Worm (Caenorhabditis elegans) whole organism, mixed stage, embryonic: ENCODE data around the gene hsd-2.

Experiments used
- M03D4.4 ChIP-seq: sonication (generic microtip); optimal IDR thresholded peaks from 2 replicates; lab custom pipeline; 2017; ENCODE audit warnings: mild to moderate bottlenecking, missing genetic modification characterization, missing compliant biosample characterization
- bed-3 ChIP-seq: fragments of 200-800 bp; sonication (Bioruptor generic); optimal IDR thresholded peaks from 3 replicates; lab custom pipeline; 2018; ENCODE audit warnings: mild to moderate bottlenecking, missing genetic modification characterization, moderate library complexity, missing compliant biosample characterization
- blmp-1 ChIP-seq: fragments of 150-350 bp; optimal IDR thresholded peaks from 2 replicates; lab custom pipeline; 2014; ENCODE audit warnings: missing biosample characterization, missing genetic modification characterization
- ceh-39 ChIP-seq: fragments of 150-350 bp; optimal IDR thresholded peaks from 2 replicates; lab custom pipeline; 2014; ENCODE audit warnings: missing biosample characterization, missing genetic modification characterization
- ceh-43 ChIP-seq: fragments of 200-800 bp; sonication (Bioruptor generic); optimal IDR thresholded peaks from 2 replicates; lab custom pipeline; 2018; ENCODE audit warnings: mild to moderate bottlenecking, missing genetic modification characterization, moderate library complexity, missing compliant biosample characterization
- ceh-83 ChIP-seq: fragments of 200-800 bp; sonication (Bioruptor generic); optimal IDR thresholded peaks from 2 replicates; lab custom pipeline; 2018; ENCODE audit warnings: mild to moderate bottlenecking, missing genetic modification characterization, missing compliant biosample characterization
- ces-1 ChIP-seq: fragments of 150-350 bp; optimal IDR thresholded peaks from 2 replicates; lab custom pipeline; 2014; ENCODE audit warnings: missing biosample characterization, missing genetic modification reagents, missing genetic modification characterization
- cnd-1 ChIP-seq: fragments of 200-800 bp; sonication (Bioruptor generic); optimal IDR thresholded peaks from 2 replicates; lab custom pipeline; 2018; ENCODE audit warnings: mild to moderate bottlenecking, missing genetic modification characterization, missing compliant biosample characterization
- drap-1 ChIP-seq: fragments of 200-800 bp; sonication (Bioruptor generic); optimal IDR thresholded peaks from 3 replicates; lab custom pipeline; 2018; ENCODE audit warnings: mild to moderate bottlenecking, missing genetic modification characterization, missing compliant biosample characterization
- elt-1 ChIP-seq: sonication (generic microtip); optimal IDR thresholded peaks from 2 replicates; lab custom pipeline; 2017; ENCODE audit warnings: missing genetic modification characterization, mild to moderate bottlenecking, missing compliant biosample characterization, antibody characterized with exemption, moderate library complexity, borderline replicate concordance; ENCODE audit not compliant: insufficient read depth
- elt-3 ChIP-seq: fragments of 150-350 bp; optimal IDR thresholded peaks from 2 replicates; lab custom pipeline; 2014; ENCODE audit warnings: missing biosample characterization, missing genetic modification characterization
- flh-1 ChIP-seq: fragments of 200-800 bp; sonication (Bioruptor generic); optimal IDR thresholded peaks from 2 replicates; lab custom pipeline; 2018; ENCODE audit warnings: mild to moderate bottlenecking, missing genetic modification characterization, moderate library complexity, missing compliant biosample characterization
- ham-2 ChIP-seq: fragments of 200-800 bp; sonication (Bioruptor generic); optimal IDR thresholded peaks from 2 replicates; lab custom pipeline; 2018; ENCODE audit warnings: mild to moderate bottlenecking, missing genetic modification characterization, missing compliant biosample characterization
- hlh-1 ChIP-seq: fragments of 150-350 bp; optimal IDR thresholded peaks from 2 replicates; lab custom pipeline; 2014; ENCODE audit warnings: missing biosample characterization, missing genetic modification reagents, missing genetic modification characterization
- lin-13 ChIP-seq: fragments of 150-350 bp; optimal IDR thresholded peaks from 2 replicates; lab custom pipeline; 2014; ENCODE audit warnings: missing biosample characterization, missing genetic modification characterization
- lin-32 ChIP-seq: fragments of 200-800 bp; sonication (Bioruptor generic); optimal IDR thresholded peaks from 2 replicates; lab custom pipeline; 2018; ENCODE audit warnings: mild to moderate bottlenecking, missing genetic modification characterization, missing compliant biosample characterization
- lsy-2 ChIP-seq: fragments of 150-350 bp; optimal IDR thresholded peaks from 2 replicates; lab custom pipeline; 2014; ENCODE audit warnings: missing biosample characterization, missing genetic modification characterization
- mab-5 ChIP-seq: fragments of 150-350 bp; optimal IDR thresholded peaks from 2 replicates; lab custom pipeline; 2014; ENCODE audit warnings: missing biosample characterization, missing genetic modification characterization
- mep-1 ChIP-seq: fragments of 150-350 bp; optimal IDR thresholded peaks from 2 replicates; lab custom pipeline; 2017; ENCODE audit warnings: missing biosample characterization, missing genetic modification reagents, missing genetic modification characterization, inconsistent platforms
- mls-2 ChIP-seq: sonication (generic microtip); optimal IDR thresholded peaks from 2 replicates; lab custom pipeline; 2016; ENCODE audit warnings: mild to moderate bottlenecking, missing genetic modification characterization, moderate library complexity, missing compliant biosample characterization
- nhr-12 ChIP-seq: fragments of 150-350 bp; optimal IDR thresholded peaks from 2 replicates; lab custom pipeline; 2014; ENCODE audit warnings: missing biosample characterization, missing genetic modification characterization
- nhr-2 ChIP-seq: fragments of 150-350 bp; optimal IDR thresholded peaks from 2 replicates; lab custom pipeline; 2014; ENCODE audit warnings: missing biosample characterization, missing genetic modification characterization
- nhr-237 ChIP-seq: fragments of 150-350 bp; optimal IDR thresholded peaks from 2 replicates; lab custom pipeline; 2014; ENCODE audit warnings: missing biosample characterization, missing genetic modification characterization
- nhr-28 ChIP-seq: fragments of 150-350 bp; optimal IDR thresholded peaks from 2 replicates; lab custom pipeline; 2014; ENCODE audit warnings: missing biosample characterization, missing genetic modification characterization
- nhr-76 ChIP-seq: sonication (generic microtip); optimal IDR thresholded peaks from 2 replicates; lab custom pipeline; 2017; ENCODE audit warnings: missing biosample characterization, missing genetic modification characterization
- pha-4 ChIP-seq: fragments of 150-350 bp; optimal IDR thresholded peaks from 2 replicates; lab custom pipeline; 2018; ENCODE audit warnings: missing biosample characterization, missing genetic modification reagents, missing genetic modification characterization
- sem-2 ChIP-seq: fragments of 200-800 bp; sonication (Bioruptor generic); optimal IDR thresholded peaks from 2 replicates; lab custom pipeline; 2018; ENCODE audit warnings: mild to moderate bottlenecking, missing genetic modification characterization, missing compliant biosample characterization
- snpc-4 ChIP-seq: fragments of 150-350 bp; optimal IDR thresholded peaks from 2 replicates; lab custom pipeline; 2014; ENCODE audit warnings: missing biosample characterization, missing genetic modification characterization
- sptf-1 ChIP-seq: sonication (generic microtip); optimal IDR thresholded peaks from 2 replicates; lab custom pipeline; 2017; ENCODE audit warnings: mild to moderate bottlenecking, missing genetic modification characterization, moderate library complexity, missing compliant biosample characterization
- tbx-8 ChIP-seq: fragments of 200-800 bp; sonication (Bioruptor generic); optimal IDR thresholded peaks from 2 replicates; lab custom pipeline; 2018; ENCODE audit warnings: mild to moderate bottlenecking, missing genetic modification characterization, moderate library complexity, missing compliant biosample characterization
- unc-120 ChIP-seq: sonication (generic microtip); optimal IDR thresholded peaks from 2 replicates; lab custom pipeline; 2017; ENCODE audit warnings: missing genetic modification characterization, missing compliant biosample characterization; ENCODE audit not compliant: poor library complexity, severe bottlenecking
- unc-39 ChIP-seq: fragments of 150-350 bp; optimal IDR thresholded peaks from 2 replicates; lab custom pipeline; 2014; ENCODE audit warnings: missing biosample characterization, missing genetic modification characterization
- unc-62 ChIP-seq: fragments of 150-350 bp; optimal IDR thresholded peaks from 2 replicates; lab custom pipeline; 2014; ENCODE audit warnings: missing biosample characterization, missing genetic modification reagents, missing genetic modification characterization
- zip-8 ChIP-seq: fragments of 150-350 bp; optimal IDR thresholded peaks from 2 replicates; lab custom pipeline; 2014; ENCODE audit warnings: missing biosample characterization, missing genetic modification characterization
- ztf-11 ChIP-seq: fragments of 150-350 bp; optimal IDR thresholded peaks from 2 replicates; lab custom pipeline; 2014; ENCODE audit warnings: missing biosample characterization, missing genetic modification characterization

The hsd-2 gene

ce11 chrX:5017591-5017990 lies 12.6 kb downstream of the hsd-2 start, which contains the start of gene sek-3:
Gene sek-3, plus strand, starts transcription at chrX:5017891.
- TF ChIP-seq lsy-2 (tag; lab: Kevin White, UChicago) (no peak), bed-3 (GFP tag; lab: Kevin White, UChicago) (no peak)

ce11 chrX:5018062-5018653 lies 13.1 kb downstream of the hsd-2 start:
- no peak for TF ChIP-seq bed-3 (GFP tag; lab: Kevin White, UChicago)
- peak; percentile 46 for TF ChIP-seq mep-1 (tag; lab: Kevin White, UChicago)
- no peak for TF ChIP-seq mab-5 (tag; lab: Kevin White, UChicago)
- TF ChIP-seq tbx-8 = no peak
- peak; percentile 23 for TF ChIP-seq ceh-39 (tag; lab: Kevin White, UChicago)
- no peak for TF ChIP-seq ceh-43 (GFP tag; lab: Kevin White, UChicago)
- TF ChIP-seq hlh-1 = no peak
- TF ChIP-seq lin-32 = no peak
- TF ChIP-seq, all 35 proteins: peak for 2

ce11 chrX:5020996-5021395 lies 16.0 kb downstream of the hsd-2 start, which contains the start of gene ZC449.2:
Gene ZC449.2, plus strand, starts transcription at chrX:5021285.
- TF ChIP-seq ham-2 (GFP tag; lab: Kevin White, UChicago) (no peak), nhr-2 (tag; lab: Kevin White, UChicago) (no peak), lin-13 (tag; lab: Kevin White, UChicago) (no peak), flh-1 (no peak), bed-3 (GFP tag; lab: Kevin White, UChicago) (no peak), nhr-28 (tag; lab: Kevin White, UChicago) (no peak)

- peak; percentile 67 for TF ChIP-seq drap-1
- TF ChIP-seq snpc-4 (tag; lab: Kevin White, UChicago) = no peak
- no peak for TF ChIP-seq lin-13 (tag; lab: Kevin White, UChicago)
- TF ChIP-seq sem-2 (GFP tag; lab: Kevin White, UChicago) = peak; percentile 67
- TF ChIP-seq hlh-1 = no peak
- no peak for TF ChIP-seq mab-5 (tag; lab: Kevin White, UChicago)
- no peak for TF ChIP-seq ces-1 (GFP tag; lab: Kevin White, UChicago)
- no peak for TF ChIP-seq elt-1 (tag; lab: Kevin White, UChicago)
- peak; percentile 80 for TF ChIP-seq M03D4.4 (tag; lab: Kevin White, UChicago)
- TF ChIP-seq unc-120 (tag; lab: Kevin White, UChicago) = peak; percentile 36
- no peak for TF ChIP-seq mep-1 (tag; lab: Kevin White, UChicago)
- TF ChIP-seq ceh-43 (GFP tag; lab: Kevin White, UChicago) = peak; percentile 42
- TF ChIP-seq zip-8 (tag; lab: Kevin White, UChicago) = no peak
- peak; percentile 72 for TF ChIP-seq cnd-1 (tag; lab: Kevin White, UChicago)
- no peak for TF ChIP-seq ztf-11 (tag; lab: Kevin White, UChicago)
- no peak for TF ChIP-seq nhr-2 (tag; lab: Kevin White, UChicago)
- no peak for TF ChIP-seq flh-1
- TF ChIP-seq pha-4 (tag; lab: Kevin White, UChicago) = no peak
- TF ChIP-seq ceh-83 (GFP tag; lab: Kevin White, UChicago) = peak; percentile 77
- TF ChIP-seq unc-62 = no peak
- TF ChIP-seq nhr-12 (tag; lab: Kevin White, UChicago) = no peak
- no peak for TF ChIP-seq nhr-28 (tag; lab: Kevin White, UChicago)
- TF ChIP-seq mls-2 (tag; lab: Kevin White, UChicago) = peak; percentile 58
- no peak for TF ChIP-seq blmp-1 (tag; lab: Kevin White, UChicago)
- peak; percentile 26 for TF ChIP-seq lin-32
- no peak for TF ChIP-seq nhr-76 (tag; lab: Kevin White, UChicago)
- no peak for TF ChIP-seq lsy-2 (tag; lab: Kevin White, UChicago)
- no peak for TF ChIP-seq ceh-39 (tag; lab: Kevin White, UChicago)
- TF ChIP-seq unc-39 (tag; lab: Kevin White, UChicago) = no peak
- TF ChIP-seq tbx-8 = peak; percentile 60
- peak; percentile 36 for TF ChIP-seq ham-2 (GFP tag; lab: Kevin White, UChicago)
- TF ChIP-seq elt-3 (tag; lab: Kevin White, UChicago) = no peak
- peak; percentile 84 for TF ChIP-seq sptf-1 (tag; lab: Kevin White, UChicago)
- peak; percentile 28 for TF ChIP-seq bed-3 (GFP tag; lab: Kevin White, UChicago)
- TF ChIP-seq nhr-237 = no peak
Observed at ce11 chrX:5022682-5023081, 17.6 kb downstream of the hsd-2 start.
